Fruit fly (Drosophila melanogaster) whole organism, embryonic: ENCODE results near the gene kat80.

Source experiments
- CG10267 ChIP-seq: fragments of 200-800 bp; sonication (Bioruptor generic); optimal IDR thresholded peaks from 2 replicates; lab custom pipeline; 2018; ENCODE audit warnings: missing biosample characterization, mild to moderate bottlenecking, missing genetic modification characterization, moderate library complexity
- CG10431 ChIP-seq: fragments of 200-800 bp; sonication (Bioruptor generic); optimal IDR thresholded peaks from 3 replicates; lab custom pipeline; 2018; ENCODE audit warnings: missing biosample characterization, mild to moderate bottlenecking, missing genetic modification characterization
- CG12744 ChIP-seq: fragments of 200-800 bp; sonication (Bioruptor generic); optimal IDR thresholded peaks from 2 replicates; lab custom pipeline; 2016; ENCODE audit warnings: missing biosample characterization, missing genetic modification characterization
- CG14860 ChIP-seq: fragments of 200-800 bp; sonication (Bioruptor generic); IDR thresholded peaks from 3 replicates; pipeline ENCODE4 v1.3.6; 2022; ENCODE audit warnings: missing biosample characterization, missing genetic modification characterization; ENCODE audit not compliant: partially characterized antibody
- CG1603 ChIP-seq: fragments of 200-800 bp; sonication (Bioruptor generic); optimal IDR thresholded peaks from 2 replicates; lab custom pipeline; 2019; ENCODE audit warnings: missing biosample characterization, mild to moderate bottlenecking, missing genetic modification characterization, moderate library complexity
- CG17328 ChIP-seq: fragments of 200-800 bp; sonication (Bioruptor generic); IDR thresholded peaks from 2 replicates; pipeline ENCODE4 v1.3.6; 2022; ENCODE audit warnings: missing biosample characterization, missing genetic modification characterization
- CG18262 ChIP-seq: fragments of 200-800 bp; optimal IDR thresholded peaks from 3 replicates; lab custom pipeline; 2019; ENCODE audit warnings: missing biosample characterization, mild to moderate bottlenecking, missing genetic modification characterization, moderate library complexity
- CG18619 ChIP-seq: fragments of 200-800 bp; sonication (Bioruptor generic); optimal IDR thresholded peaks from 3 replicates; lab custom pipeline; 2017; ENCODE audit warnings: missing biosample characterization, mild to moderate bottlenecking, missing genetic modification characterization
- CG18764 ChIP-seq: fragments of 200-800 bp; sonication (Bioruptor generic); optimal IDR thresholded peaks from 3 replicates; lab custom pipeline; 2016; ENCODE audit warnings: missing biosample characterization, missing genetic modification characterization
- CG2116 ChIP-seq: fragments of 200-800 bp; sonication (Bioruptor generic); optimal IDR thresholded peaks from 3 replicates; lab custom pipeline; 2018; ENCODE audit warnings: missing biosample characterization, mild to moderate bottlenecking, missing genetic modification characterization
- CG2120 ChIP-seq: fragments of 200-800 bp; sonication (Bioruptor generic); optimal IDR thresholded peaks from 3 replicates; lab custom pipeline; 2016; ENCODE audit warnings: missing biosample characterization, missing genetic modification characterization
- CG2129 ChIP-seq: fragments of 200-800 bp; sonication (Bioruptor generic); IDR thresholded peaks from 2 replicates; pipeline ENCODE4 v1.3.6; 2022; ENCODE audit warnings: missing biosample characterization, missing genetic modification characterization; ENCODE audit not compliant: partially characterized antibody
- CG2712 ChIP-seq: fragments of 200-800 bp; optimal IDR thresholded peaks from 3 replicates; lab custom pipeline; 2019; ENCODE audit warnings: missing biosample characterization, mild to moderate bottlenecking, missing genetic modification characterization, moderate library complexity
- CG6765 ChIP-seq: fragments of 200-800 bp; sonication (Bioruptor generic); optimal IDR thresholded peaks from 3 replicates; lab custom pipeline; 2017; ENCODE audit warnings: missing biosample characterization, mild to moderate bottlenecking, missing genetic modification characterization
- CG8478 ChIP-seq: fragments of >200 bp; optimal IDR thresholded peaks from 2 replicates; lab custom pipeline; 2018
- CG9437 ChIP-seq: fragments of 200-800 bp; sonication (Bioruptor generic); optimal IDR thresholded peaks from 2 replicates; lab custom pipeline; 2018; ENCODE audit warnings: missing biosample characterization, mild to moderate bottlenecking, missing genetic modification characterization
- CG9727 ChIP-seq: fragments of 200-800 bp; sonication (Bioruptor generic); optimal IDR thresholded peaks from 3 replicates; lab custom pipeline; 2017; ENCODE audit warnings: missing biosample characterization, mild to moderate bottlenecking, missing genetic modification characterization
- CG9797 ChIP-seq: fragments of 200-800 bp; sonication (Bioruptor generic); optimal IDR thresholded peaks from 3 replicates; lab custom pipeline; 2018; ENCODE audit warnings: missing biosample characterization, mild to moderate bottlenecking, missing genetic modification characterization
- Dp ChIP-seq: fragments of 200-800 bp; sonication (Bioruptor generic); optimal IDR thresholded peaks from 2 replicates; lab custom pipeline; 2018; ENCODE audit warnings: missing biosample characterization, mild to moderate bottlenecking, missing genetic modification characterization, moderate library complexity
- Dref ChIP-seq: fragments of 200-800 bp; sonication (Bioruptor generic); IDR thresholded peaks from 2 replicates; pipeline ENCODE4 v1.3.6; 2022; ENCODE audit warnings: missing biosample characterization, missing genetic modification characterization
- Fer3 ChIP-seq: fragments of 200-800 bp; sonication (Bioruptor generic); optimal IDR thresholded peaks from 2 replicates; lab custom pipeline; 2018; ENCODE audit warnings: missing biosample characterization, mild to moderate bottlenecking, missing genetic modification characterization, moderate library complexity
- Lim3 ChIP-seq: fragments of 200-800 bp; sonication (Bioruptor generic); IDR thresholded peaks from 2 replicates; pipeline ENCODE4 v1.3.6; 2022; ENCODE audit warnings: missing biosample characterization, missing genetic modification characterization
- Max ChIP-seq: fragments of 200-800 bp; sonication (Bioruptor generic); optimal IDR thresholded peaks from 2 replicates; lab custom pipeline; 2016; ENCODE audit warnings: missing biosample characterization, mild to moderate bottlenecking, missing genetic modification characterization
- Meics ChIP-seq: fragments of 200-800 bp; sonication (Bioruptor generic); optimal IDR thresholded peaks from 2 replicates; lab custom pipeline; 2017; ENCODE audit warnings: missing biosample characterization, mild to moderate bottlenecking, missing genetic modification characterization
- Pdp1 ChIP-seq, 2 experiments: fragments of 200-800 bp; sonication (Bioruptor generic); optimal IDR thresholded peaks; 3 replicates each; lab custom pipeline; 2016; ENCODE audit warnings: missing biosample characterization in 2 of 2, missing genetic modification characterization in 2 of 2, mild to moderate bottlenecking in 1 of 2, moderate library complexity in 1 of 2
- Ravus ChIP-seq: fragments of 200-800 bp; sonication (Bioruptor generic); IDR thresholded peaks from 2 replicates; pipeline ENCODE4 v1.3.6; 2022; ENCODE audit warnings: missing biosample characterization, missing genetic modification characterization
- Scr ChIP-seq: fragments of 200-800 bp; sonication (Bioruptor generic); IDR thresholded peaks from 2 replicates; pipeline ENCODE4 v1.3.6; 2022; ENCODE audit warnings: missing biosample characterization, missing genetic modification characterization; ENCODE audit not compliant: partially characterized antibody
- Sox102F ChIP-seq: fragments of 200-800 bp; sonication (Bioruptor generic); optimal IDR thresholded peaks from 2 replicates; lab custom pipeline; 2018; ENCODE audit warnings: missing biosample characterization, mild to moderate bottlenecking, missing genetic modification characterization, moderate library complexity
- Ssrp ChIP-seq: fragments of 200-800 bp; sonication (Bioruptor generic); optimal IDR thresholded peaks from 2 replicates; lab custom pipeline; 2018; ENCODE audit warnings: missing biosample characterization, mild to moderate bottlenecking, missing genetic modification characterization, moderate library complexity
- ab ChIP-seq: fragments of 200-800 bp; sonication (Bioruptor generic); optimal IDR thresholded peaks from 2 replicates; lab custom pipeline; 2016; ENCODE audit warnings: missing biosample characterization, missing genetic modification characterization
- amos ChIP-seq: fragments of 200-800 bp; sonication (Bioruptor generic); IDR thresholded peaks from 2 replicates; pipeline ENCODE4 v1.3.6; 2022; ENCODE audit warnings: missing biosample characterization, missing genetic modification characterization; ENCODE audit not compliant: partially characterized antibody
- bbx ChIP-seq: fragments of 200-800 bp; sonication (Bioruptor generic); IDR thresholded peaks from 2 replicates; pipeline ENCODE4 v1.3.6; 2022; ENCODE audit warnings: missing biosample characterization, missing genetic modification characterization; ENCODE audit not compliant: partially characterized antibody
- btn ChIP-seq: fragments of 200-800 bp; sonication (Bioruptor generic); optimal IDR thresholded peaks from 2 replicates; lab custom pipeline; 2016; ENCODE audit warnings: missing biosample characterization, missing genetic modification characterization
- chm ChIP-seq: fragments of 200-800 bp; sonication (Bioruptor generic); IDR thresholded peaks from 2 replicates; pipeline ENCODE4 v1.3.6; 2022; ENCODE audit warnings: missing biosample characterization, missing genetic modification characterization
- ci ChIP-seq: fragments of 200-800 bp; sonication (Bioruptor generic); IDR thresholded peaks from 3 replicates; pipeline ENCODE4 v1.3.6; 2022; ENCODE audit warnings: missing biosample characterization, missing genetic modification characterization
- croc ChIP-seq: fragments of 200-800 bp; sonication (Bioruptor generic); conservative IDR thresholded peaks from 3 replicates; pipeline ENCODE4 v1.3.6; 2022; ENCODE audit warnings: missing biosample characterization, missing genetic modification characterization
- eve ChIP-seq, 2 experiments: fragments of >200 bp; optimal IDR thresholded peaks; 2 replicates each; lab custom pipeline; 2017; ENCODE audit warnings: missing biosample characterization in 2 of 2, missing genetic modification characterization in 2 of 2
- fu2 ChIP-seq: fragments of 200-800 bp; sonication (Bioruptor generic); optimal IDR thresholded peaks from 2 replicates; lab custom pipeline; 2016; ENCODE audit warnings: missing biosample characterization, missing genetic modification characterization
- gem ChIP-seq: fragments of 200-800 bp; sonication (Bioruptor generic); optimal IDR thresholded peaks from 2 replicates; lab custom pipeline; 2019; ENCODE audit warnings: missing biosample characterization, mild to moderate bottlenecking, missing genetic modification characterization, moderate library complexity
- insv ChIP-seq, 2 experiments: fragments of 200-800 bp; sonication (Bioruptor generic); optimal IDR thresholded peaks; 3 replicates each; lab custom pipeline; 2016 to 2018; ENCODE audit warnings: missing biosample characterization in 2 of 2, missing genetic modification characterization in 2 of 2
- klu ChIP-seq: fragments of 200-800 bp; sonication (Bioruptor generic); IDR thresholded peaks from 2 replicates; pipeline ENCODE4 v1.3.6; 2022; ENCODE audit warnings: missing biosample characterization, missing genetic modification characterization
- luna ChIP-seq: fragments of 200-800 bp; sonication (Bioruptor generic); optimal IDR thresholded peaks from 2 replicates; lab custom pipeline; 2016; ENCODE audit warnings: missing biosample characterization, missing genetic modification characterization
- nerfin-1 ChIP-seq: fragments of 200-800 bp; sonication (Bioruptor generic); optimal IDR thresholded peaks from 3 replicates; lab custom pipeline; 2019; ENCODE audit warnings: missing biosample characterization, mild to moderate bottlenecking, missing genetic modification characterization, moderate library complexity
- phol ChIP-seq: fragments of 200-800 bp; sonication (Bioruptor generic); optimal IDR thresholded peaks from 3 replicates; lab custom pipeline; 2018; ENCODE audit warnings: missing biosample characterization, mild to moderate bottlenecking, missing genetic modification characterization, moderate library complexity
- sna ChIP-seq: fragments of 200-800 bp; sonication (Bioruptor generic); IDR thresholded peaks from 2 replicates; pipeline ENCODE4 v1.3.6; 2022; ENCODE audit warnings: missing biosample characterization, missing genetic modification characterization; ENCODE audit not compliant: partially characterized antibody
- tup ChIP-seq: fragments of 200-800 bp; sonication (Bioruptor generic); optimal IDR thresholded peaks from 2 replicates; lab custom pipeline; 2016; ENCODE audit warnings: missing biosample characterization, mild to moderate bottlenecking, missing genetic modification characterization, moderate library complexity
- unc-4 ChIP-seq: fragments of 200-800 bp; sonication (Bioruptor generic); IDR thresholded peaks from 2 replicates; pipeline ENCODE4 v1.3.6; 2022; ENCODE audit warnings: missing biosample characterization, missing genetic modification characterization; ENCODE audit not compliant: partially characterized antibody
- unpg ChIP-seq: fragments of 200-800 bp; sonication (Bioruptor generic); optimal IDR thresholded peaks from 3 replicates; lab custom pipeline; 2018; ENCODE audit warnings: missing biosample characterization, mild to moderate bottlenecking, missing genetic modification characterization, moderate library complexity

kat80 gene

DNA sequence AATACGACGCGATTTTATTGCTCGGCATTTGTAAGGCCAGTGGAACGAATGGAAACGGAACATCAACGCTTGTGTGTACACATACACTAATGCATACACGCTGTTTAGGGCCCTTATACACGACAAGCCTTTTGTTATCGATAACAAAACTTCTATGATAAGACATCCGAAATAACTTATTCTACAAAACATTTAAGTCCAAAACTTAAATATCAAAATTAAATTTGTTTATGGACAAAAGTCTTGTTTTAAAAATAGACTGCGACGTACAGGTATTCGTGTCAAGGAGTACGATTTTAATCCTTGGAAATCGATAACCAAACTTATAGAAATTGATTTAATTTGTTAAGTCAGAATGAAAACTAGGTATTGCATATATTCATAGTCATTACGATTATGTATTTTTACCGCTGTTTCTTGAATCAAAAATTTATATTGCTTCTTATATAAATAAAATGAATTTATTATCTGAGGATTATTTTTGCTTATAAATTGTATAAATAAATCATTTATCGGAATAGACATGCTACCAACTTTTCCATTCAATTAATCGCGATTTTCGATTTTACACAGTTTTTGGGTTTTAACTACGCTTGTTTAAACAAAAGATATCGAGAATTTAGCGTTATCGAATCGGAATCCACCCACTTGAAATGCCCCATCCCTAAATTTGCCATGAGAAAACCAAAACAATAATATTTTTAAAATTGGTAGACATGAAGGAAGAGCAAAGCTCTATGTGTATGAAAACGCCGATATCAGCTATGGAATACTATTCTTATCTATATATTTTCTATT, 37.3 kb upstream of the kat80 start, which contains the start of the genes CG9915 and SWIP (continued):
- TF ChIP-seq Meics, result peak; percentile 25
- no peak for TF ChIP-seq ab
- no peak for TF ChIP-seq CG9797
- TF ChIP-seq croc (GFP tag; lab: Robert Waterston, UW), result no peak
- no peak for TF ChIP-seq CG12744
- no peak for TF ChIP-seq chm (GFP tag; lab: Robert Waterston, UW)
- no peak for TF ChIP-seq Lim3 (GFP tag; lab: Robert Waterston, UW)
- TF ChIP-seq Dp (GFP tag; lab: Kevin White, UChicago), result peak; percentile 43
- peak; percentile 60 for TF ChIP-seq Scr
- TF ChIP-seq Ssrp, result peak; percentile 7
- TF ChIP-seq sna, result peak; percentile 41; the same call in 1 of the 2 replicates
- TF ChIP-seq CG2116 (GFP tag; lab: Kevin White, UChicago), result peak; percentile 76
- TF ChIP-seq insv (GFP tag; optimal IDR thresholded peaks at IDR 0.05; lab: Kevin White, UChicago), result no peak
- peak; percentile 4 for TF ChIP-seq CG9437 (GFP tag; lab: Kevin White, UChicago)
- TF ChIP-seq nerfin-1 (tag; lab: Kevin White, UChicago), result no peak
- TF ChIP-seq CG18619 (GFP tag; lab: Kevin White, UChicago), result peak; percentile 12
- no peak for TF ChIP-seq Sox102F
- peak; percentile 67; the same call in 2 of the 3 replicates for TF ChIP-seq CG14860
- no peak for TF ChIP-seq Fer3 (tag; lab: Kevin White, UChicago)
- no peak for TF ChIP-seq Ravus
- TF ChIP-seq fu2, result no peak
- peak; percentile 68 for TF ChIP-seq Dref (GFP tag; lab: Robert Waterston, UW)
- TF ChIP-seq CG18764 (GFP tag; lab: Kevin White, UChicago), result peak; percentile 100
- peak in 1 of 2 experiments; percentile 36 for TF ChIP-seq Pdp1 (GFP tag; optimal IDR thresholded peaks at IDR 0.05; lab: Kevin White, UChicago)
- peak; percentile 24 for TF ChIP-seq CG2120 (GFP tag; lab: Kevin White, UChicago)
- peak; percentile 34 for TF ChIP-seq CG18262 (tag; lab: Kevin White, UChicago)
- TF ChIP-seq gem (tag; lab: Kevin White, UChicago), result peak; percentile 40
- peak; percentile 12 for TF ChIP-seq CG2712 (tag; lab: Kevin White, UChicago)
- TF ChIP-seq unpg (GFP tag; lab: Kevin White, UChicago), result peak; percentile 7
- 0 out of 3 replicates have a peak, but pooled peaks have one; percentile 25 for TF ChIP-seq ci (GFP tag; lab: Robert Waterston, UW)
- TF ChIP-seq eve (GFP tag; optimal IDR thresholded peaks at IDR 0.05; lab: Kevin White, UChicago), result no peak
- TF ChIP-seq CG10267 (tag; lab: Kevin White, UChicago), result peak; percentile 16
- TF ChIP-seq CG8478 (lab: Kevin White, UChicago), result no peak
- TF ChIP-seq CG9727 (GFP tag; lab: Kevin White, UChicago), result peak; percentile 22
- no peak for TF ChIP-seq CG17328 (GFP tag; lab: Robert Waterston, UW)
- no peak for TF ChIP-seq luna
- peak; percentile 60; the same call in 1 of the 2 replicates for TF ChIP-seq amos
- TF ChIP-seq Max (GFP tag; lab: Kevin White, UChicago), result peak; percentile 21
- TF ChIP-seq phol (tag; lab: Kevin White, UChicago), result peak; percentile 44
- no peak for TF ChIP-seq btn (GFP tag; lab: Kevin White, UChicago)
- TF ChIP-seq tup, result no peak
- no peak for TF ChIP-seq CG10431
- TF ChIP-seq unc-4 (GFP tag; lab: Robert Waterston, UW), result 0 out of 2 replicates have a peak, but pooled peaks have one; percentile 46
- TF ChIP-seq klu (GFP tag; lab: Robert Waterston, UW), result no peak
- TF ChIP-seq CG2129 (GFP tag; lab: Robert Waterston, UW), result no peak
- TF ChIP-seq CG6765 (GFP tag; lab: Kevin White, UChicago), result no peak
- TF ChIP-seq CG1603 (tag; lab: Kevin White, UChicago), result peak; percentile 68
- TF ChIP-seq bbx (GFP tag; lab: Robert Waterston, UW), result peak; percentile 71
